Fruit fly (Drosophila melanogaster): Measurements from ENCODE around the gene RecQ5.

Gene RecQ5

dm6 chr3L:14678097-14678679 is 46.3 kb upstream of the RecQ5 start, which contains the start of gene CG4914 (continued):
- TF ChIP-seq CG7372 (GFP tag; IDR thresholded peaks at IDR 0.05) (0 out of 2 replicates have a peak, but pooled peaks have one; percentile 22), CG10654 (GFP tag; optimal IDR thresholded peaks at IDR 0.05) (peak; percentile 56), disco-r (GFP tag; optimal IDR thresholded peaks at IDR 0.05) (no peak), CG13287 (GFP tag; IDR thresholded peaks at IDR 0.05; ENCODE audit: partially characterized antibody) (no peak), cato (GFP tag; optimal IDR thresholded peaks at IDR 0.05; ENCODE audit: borderline replicate concordance) (peak; percentile 45), CG30020 (tag; optimal IDR thresholded peaks at IDR 0.05) (peak; percentile 61), CG10366 (GFP tag; IDR thresholded peaks at IDR 0.05) (peak; percentile 46; the same call in 1 of the 2 replicates), dimm (GFP tag; IDR thresholded peaks at IDR 0.05) (peak; percentile 40; the same call in 1 of the 2 replicates), zf30C (GFP tag; optimal IDR thresholded peaks at IDR 0.05) (peak; percentile 50), Doc2 (GFP tag; IDR thresholded peaks at IDR 0.05) (no peak), CG42726 (GFP tag; IDR thresholded peaks at IDR 0.05; ENCODE audit: partially characterized antibody) (no peak), Ptx1 (GFP tag; IDR thresholded peaks at IDR 0.05) (peak; percentile 74), CG6254 (GFP tag; optimal IDR thresholded peaks at IDR 0.05) (peak; percentile 74), oc (tag; optimal IDR thresholded peaks at IDR 0.05) (peak; percentile 78), Aef1 (GFP tag; IDR thresholded peaks at IDR 0.05) (peak; percentile 40; the same call in 1 of the 3 replicates), tap (tag; optimal IDR thresholded peaks at IDR 0.05) (peak; percentile 47), slp2 (GFP tag; optimal IDR thresholded peaks at IDR 0.05) (no peak), CG15696 (tag; optimal IDR thresholded peaks at IDR 0.05) (peak; percentile 58), nerfin-1 (tag; optimal IDR thresholded peaks at IDR 0.05) (peak; percentile 76), CG7786 (GFP tag; optimal IDR thresholded peaks at IDR 0.05) (no peak), CG11560 (tag; IDR thresholded peaks at IDR 0.05) (peak; percentile 46; the same call in 1 of the 3 replicates), Six4 (GFP tag; optimal IDR thresholded peaks at IDR 0.05) (peak; percentile 73), so (GFP tag; IDR thresholded peaks at IDR 0.05) (peak; percentile 70; the same call in 1 of the 3 replicates), br (optimal IDR thresholded peaks at IDR 0.05) (no peak), unc-4 (GFP tag; IDR thresholded peaks at IDR 0.05; ENCODE audit: partially characterized antibody) (no peak), D19A (tag; optimal IDR thresholded peaks at IDR 0.05) (peak; percentile 85), Blimp-1 (GFP tag; optimal IDR thresholded peaks at IDR 0.05) (peak; percentile 88), Opbp (GFP tag; IDR thresholded peaks at IDR 0.05; ENCODE audit: partially characterized antibody) (no peak), CG31388 (GFP tag; optimal IDR thresholded peaks at IDR 0.05) (peak; percentile 31), Neu2 (GFP tag; optimal IDR thresholded peaks at IDR 0.05; ENCODE audit: borderline replicate concordance) (no peak), Meics (GFP tag; optimal IDR thresholded peaks at IDR 0.05) (peak; percentile 64), lbe (GFP tag; optimal IDR thresholded peaks at IDR 0.05) (no peak), salm (tag; optimal IDR thresholded peaks at IDR 0.05) (peak; percentile 29), zen (tag; optimal IDR thresholded peaks at IDR 0.05) (peak; percentile 58), CG11456 (GFP tag; IDR thresholded peaks at IDR 0.05) (no peak), sob (GFP tag; IDR thresholded peaks at IDR 0.05) (no peak), CG8359 (GFP tag; optimal IDR thresholded peaks at IDR 0.05; ENCODE audit: borderline replicate concordance) (peak; percentile 35), CG14441 (GFP tag; IDR thresholded peaks at IDR 0.05) (peak; percentile 31; the same call in 1 of the 2 replicates), phol (tag; optimal IDR thresholded peaks at IDR 0.05) (peak; percentile 91), CG7928 (GFP tag; optimal IDR thresholded peaks at IDR 0.05) (no peak), gro (GFP tag; optimal IDR thresholded peaks at IDR 0.05) (no peak), ranshi (GFP tag; IDR thresholded peaks at IDR 0.05) (peak; percentile 26; the same call in 1 of the 2 replicates), CG11504 (tag; optimal IDR thresholded peaks at IDR 0.05) (peak; percentile 85), Ada2b (GFP tag; IDR thresholded peaks at IDR 0.05) (peak; percentile 46), Drgx (GFP tag; IDR thresholded peaks at IDR 0.05) (peak; percentile 54; the same call in 1 of the 2 replicates), CG14667 (GFP tag; IDR thresholded peaks at IDR 0.05) (peak; percentile 36; the same call in 1 of the 2 replicates), pnt (GFP tag; optimal IDR thresholded peaks at IDR 0.05) (no peak), ase (GFP tag; IDR thresholded peaks at IDR 0.05) (no peak; the same call in 2 of the 3 replicates), gt (GFP tag; IDR thresholded peaks at IDR 0.05) (peak; percentile 34; the same call in 1 of the 2 replicates), fd102C (GFP tag; optimal IDR thresholded peaks at IDR 0.05) (no peak)
